Worm (Caenorhabditis elegans) whole organism, L1 larva: ENCODE measurements around the gene got-2.2.
A peak's percentile ranks its signal among the peaks of the same experiment; 100 is the strongest.

Experiments used
- F16B12.6 ChIP-seq: fragments of 150-350 bp; optimal IDR thresholded peaks from 2 replicates; lab custom pipeline; 2014; ENCODE audit warnings: missing biosample characterization, missing genetic modification characterization
- Y116A8C.19 ChIP-seq: sonication (generic microtip); optimal IDR thresholded peaks from 2 replicates; lab custom pipeline; 2016; ENCODE audit warnings: missing compliant biosample characterization, missing genetic modification characterization, borderline replicate concordance
- blmp-1 ChIP-seq: fragments of 150-350 bp; optimal IDR thresholded peaks from 2 replicates; lab custom pipeline; 2014; ENCODE audit warnings: missing biosample characterization, missing genetic modification characterization
- ceh-82 ChIP-seq, 3 experiments: fragments of 150-350 bp in 1 of 3; sonication (generic microtip) in 2 of 3; optimal IDR thresholded peaks; 2 replicates each; lab custom pipeline; 2014 to 2017; ENCODE audit warnings: missing biosample characterization in 3 of 3, missing genetic modification characterization in 3 of 3
- dsc-1 ChIP-seq: sonication (generic microtip); optimal IDR thresholded peaks from 2 replicates; lab custom pipeline; 2016; ENCODE audit warnings: mild to moderate bottlenecking, missing genetic modification characterization, missing compliant biosample characterization
- efl-1 ChIP-seq, 4 experiments: fragments of 150-350 bp; optimal IDR thresholded peaks in 3 of 4; peaks in 1 of 4; 1 replicate in 1 of 4; 2 replicates in 3 of 4; lab custom pipeline; 2014; ENCODE audit warnings: missing biosample characterization in 2 of 4, missing genetic modification characterization in 2 of 4, missing genetic modification reagents in 2 of 4
- efl-3 ChIP-seq: fragments of 200-800 bp; sonication (Bioruptor generic); optimal IDR thresholded peaks from 2 replicates; lab custom pipeline; 2018; ENCODE audit warnings: mild to moderate bottlenecking, missing genetic modification characterization, missing compliant biosample characterization
- elt-3 ChIP-seq, 6 experiments: fragments of 150-350 bp in 1 of 6; sonication (generic microtip); optimal IDR thresholded peaks; 2 replicates each; lab custom pipeline; 2017 to 2018; ENCODE audit warnings: missing biosample characterization in 6 of 6, missing genetic modification characterization in 6 of 6, inconsistent platforms in 1 of 6
- ets-5 ChIP-seq: fragments of 200-800 bp; sonication (Bioruptor generic); IDR thresholded peaks from 2 replicates; pipeline ENCODE4 v1.3.6; 2022; ENCODE audit warnings: missing genetic modification characterization, missing compliant biosample characterization
- fkh-4 ChIP-seq: sonication (generic microtip); optimal IDR thresholded peaks from 2 replicates; lab custom pipeline; 2016; ENCODE audit warnings: missing compliant biosample characterization, missing genetic modification characterization, borderline replicate concordance
- fkh-8 ChIP-seq: sonication (generic microtip); optimal IDR thresholded peaks from 2 replicates; lab custom pipeline; 2016; ENCODE audit warnings: mild to moderate bottlenecking, missing genetic modification characterization, missing compliant biosample characterization
- hlh-4 ChIP-seq: sonication (generic microtip); optimal IDR thresholded peaks from 2 replicates; lab custom pipeline; 2016; ENCODE audit warnings: mild to moderate bottlenecking, missing genetic modification characterization, missing compliant biosample characterization
- lin-14 ChIP-seq: fragments of 200-800 bp; sonication (Bioruptor generic); optimal IDR thresholded peaks from 2 replicates; lab custom pipeline; 2018; ENCODE audit warnings: mild to moderate bottlenecking, missing genetic modification characterization, moderate library complexity, missing compliant biosample characterization
- lin-39 ChIP-seq: fragments of 150-350 bp; optimal IDR thresholded peaks from 2 replicates; lab custom pipeline; 2014; ENCODE audit warnings: missing biosample characterization, missing genetic modification reagents, missing genetic modification characterization
- lir-3 ChIP-seq: sonication (generic microtip); optimal IDR thresholded peaks from 2 replicates; lab custom pipeline; 2016; ENCODE audit warnings: mild to moderate bottlenecking, missing genetic modification characterization, moderate library complexity, missing compliant biosample characterization; ENCODE audit not compliant: poor library complexity
- mab-9 ChIP-seq: fragments of 200-800 bp; sonication (Bioruptor generic); IDR thresholded peaks from 2 replicates; pipeline ENCODE4 v1.3.6; 2022; ENCODE audit warnings: missing genetic modification reagents, missing genetic modification characterization, missing compliant biosample characterization
- mep-1 ChIP-seq: fragments of 150-350 bp; optimal IDR thresholded peaks from 2 replicates; lab custom pipeline; 2014; ENCODE audit warnings: missing biosample characterization, missing genetic modification characterization
- nhr-11 ChIP-seq: fragments of 150-350 bp; optimal IDR thresholded peaks from 2 replicates; lab custom pipeline; 2014; ENCODE audit warnings: missing biosample characterization, missing genetic modification characterization
- nhr-47 ChIP-seq: sonication (generic microtip); optimal IDR thresholded peaks from 2 replicates; lab custom pipeline; 2016; ENCODE audit warnings: mild to moderate bottlenecking, missing genetic modification characterization, moderate library complexity, missing compliant biosample characterization
- nhr-77 ChIP-seq: fragments of 150-350 bp; optimal IDR thresholded peaks from 2 replicates; lab custom pipeline; 2014; ENCODE audit warnings: missing biosample characterization, missing genetic modification characterization
- nhr-90 ChIP-seq: sonication (generic microtip); optimal IDR thresholded peaks from 2 replicates; lab custom pipeline; 2016; ENCODE audit warnings: mild to moderate bottlenecking, missing genetic modification characterization, missing compliant biosample characterization; ENCODE audit not compliant: poor library complexity
- pag-3 ChIP-seq: sonication (generic microtip); optimal IDR thresholded peaks from 2 replicates; lab custom pipeline; 2017; ENCODE audit warnings: missing genetic modification characterization, mild to moderate bottlenecking, missing compliant biosample characterization, antibody characterized with exemption, borderline replicate concordance; ENCODE audit not compliant: insufficient read depth
- pqm-1 ChIP-seq: sonication (generic microtip); optimal IDR thresholded peaks from 3 replicates; lab custom pipeline; 2017; ENCODE audit warnings: missing biosample characterization, missing genetic modification characterization
- rnt-1 ChIP-seq: sonication (generic microtip); optimal IDR thresholded peaks from 2 replicates; lab custom pipeline; 2016; ENCODE audit warnings: mild to moderate bottlenecking, missing genetic modification characterization, moderate library complexity, missing compliant biosample characterization
- snpc-4 ChIP-seq: fragments of 150-350 bp; optimal IDR thresholded peaks from 2 replicates; lab custom pipeline; 2014; ENCODE audit warnings: missing biosample characterization, missing genetic modification characterization
- snu-23 ChIP-seq: sonication (generic microtip); optimal IDR thresholded peaks from 2 replicates; lab custom pipeline; 2016; ENCODE audit warnings: missing genetic modification characterization, missing compliant biosample characterization
- sox-4 ChIP-seq: sonication (generic microtip); optimal IDR thresholded peaks from 2 replicates; lab custom pipeline; 2016; ENCODE audit warnings: missing genetic modification characterization, missing compliant biosample characterization
- tlp-1 ChIP-seq: fragments of 150-350 bp; optimal IDR thresholded peaks from 2 replicates; lab custom pipeline; 2014; ENCODE audit warnings: missing biosample characterization, missing genetic modification characterization
- unc-130 ChIP-seq: fragments of 150-350 bp; optimal IDR thresholded peaks from 2 replicates; lab custom pipeline; 2017; ENCODE audit warnings: missing biosample characterization, missing genetic modification characterization, inconsistent platforms
- unc-86 ChIP-seq: sonication (generic microtip); optimal IDR thresholded peaks from 2 replicates; lab custom pipeline; 2016; ENCODE audit warnings: missing genetic modification characterization, missing compliant biosample characterization
- unc-98 ChIP-seq: fragments of 200-800 bp; sonication (Bioruptor generic); IDR thresholded peaks from 2 replicates; pipeline ENCODE4 v1.3.6; 2022; ENCODE audit warnings: missing genetic modification characterization, missing compliant biosample characterization
- xbp-1 ChIP-seq: sonication (generic microtip); optimal IDR thresholded peaks from 2 replicates; lab custom pipeline; 2016; ENCODE audit warnings: missing genetic modification characterization, missing compliant biosample characterization
- ztf-11 ChIP-seq, 2 experiments: sonication (generic microtip); optimal IDR thresholded peaks; 2 replicates each; lab custom pipeline; 2016 to 2017; ENCODE audit warnings: missing genetic modification characterization in 2 of 2, missing biosample characterization in 1 of 2, missing compliant biosample characterization in 1 of 2

The got-2.2 gene

DNA sequence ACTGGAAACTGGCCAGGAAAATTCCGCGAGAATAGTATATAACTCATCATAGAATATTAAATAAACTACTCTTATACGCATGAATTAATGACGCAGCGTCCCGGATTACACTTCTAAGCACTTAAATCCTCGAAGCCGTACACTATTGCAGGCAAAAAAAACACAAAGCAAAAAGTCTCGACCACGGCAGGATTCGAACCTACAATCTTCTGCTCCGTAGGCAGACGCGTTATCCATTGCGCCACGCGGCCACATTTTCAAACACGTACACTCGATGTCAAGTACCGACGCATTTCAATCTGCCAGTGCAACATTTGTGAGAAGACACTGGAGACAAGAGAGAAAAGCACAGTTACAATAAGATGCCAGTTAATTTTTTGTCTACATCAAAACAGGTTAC, 20.9 kb upstream of the got-2.2 start (continued):
- TF ChIP-seq unc-86 = peak; percentile 45
- peak; percentile 24 to 55 (median 31) for TF ChIP-seq ceh-82 (tag; optimal IDR thresholded peaks at IDR 0.05; lab: Kevin White, UChicago)
- no peak for TF ChIP-seq tlp-1 (tag; lab: Kevin White, UChicago)
- no peak for TF ChIP-seq F16B12.6 (tag; lab: Kevin White, UChicago)
- TF ChIP-seq snu-23 (GFP tag; lab: Kevin White, UChicago) = peak; percentile 76
- peak; percentile 67 for TF ChIP-seq nhr-90
- TF ChIP-seq lin-39 (tag; lab: Kevin White, UChicago) = no peak
- peak; percentile 66 for TF ChIP-seq lin-14 (GFP tag; lab: Kevin White, UChicago)
- peak; percentile 64 for TF ChIP-seq xbp-1 (tag; lab: Kevin White, UChicago)

DNA sequence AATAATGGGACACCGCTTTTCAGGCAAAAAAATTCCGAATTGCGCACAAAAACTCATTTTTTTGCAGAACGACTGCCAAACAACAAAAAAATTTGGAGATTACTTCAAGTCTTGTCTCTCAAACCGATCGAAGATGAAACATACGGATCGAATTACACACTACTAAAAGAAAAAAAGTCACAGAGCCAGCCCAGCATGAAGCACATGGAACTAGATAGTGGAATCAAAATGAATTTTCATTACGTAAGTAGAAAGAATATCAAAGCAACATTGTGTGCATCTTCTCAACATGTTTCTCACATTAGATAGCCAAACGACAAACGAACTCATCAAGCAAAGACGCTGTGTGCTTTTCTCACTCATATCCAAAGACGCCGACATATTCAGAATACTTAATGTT, 19.7 kb upstream of the got-2.2 start:
- peak; percentile 61 for TF ChIP-seq fkh-4
- peak; percentile 96 for TF ChIP-seq dsc-1 (tag; lab: Kevin White, UChicago)
- no peak for TF ChIP-seq mep-1 (tag; lab: Kevin White, UChicago)
- TF ChIP-seq mab-9 (GFP tag; lab: Robert Waterston, UW) = no peak

DNA sequence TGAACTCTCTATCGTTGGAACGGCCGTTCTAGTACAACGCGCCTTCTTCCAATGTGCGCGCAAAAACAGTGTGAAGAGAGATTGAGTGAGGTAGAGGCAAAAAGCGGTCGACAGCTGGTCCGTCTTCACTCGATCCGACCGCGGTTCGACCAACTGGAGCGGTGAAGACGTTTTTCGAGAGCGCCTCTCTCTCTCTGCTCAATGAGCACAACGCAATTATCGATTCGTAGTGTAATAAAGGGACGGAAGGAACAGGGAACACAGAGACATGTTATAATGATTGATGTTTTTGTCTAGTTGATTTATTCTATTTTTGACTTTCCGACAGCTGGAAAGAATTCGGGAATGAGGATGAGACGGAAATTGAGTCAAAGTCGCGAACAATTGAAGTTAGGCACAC, 15.9 kb upstream of the got-2.2 start:
- TF ChIP-seq rnt-1 (peak; percentile 22), lir-3 (tag; lab: Kevin White, UChicago) (no peak), lin-14 (GFP tag; lab: Kevin White, UChicago) (peak; percentile 41)

- TF ChIP-seq unc-98 (no peak), fkh-4 (no peak), Y116A8C.19 (no peak), nhr-11 (tag; lab: Kevin White, UChicago) (no peak), ets-5 (GFP tag; lab: Robert Waterston, UW) (no peak), ztf-11 (tag; optimal IDR thresholded peaks at IDR 0.05; lab: Kevin White, UChicago) (no peak), snpc-4 (no peak), blmp-1 (tag; lab: Kevin White, UChicago) (no peak), nhr-47 (tag; lab: Kevin White, UChicago) (no peak), unc-86 (no peak), pqm-1 (no peak), unc-130 (tag; lab: Kevin White, UChicago) (no peak), elt-3 (tag; optimal IDR thresholded peaks at IDR 0.05; lab: Kevin White, UChicago) (no peak)
These were observed 10.1 kb upstream of the got-2.2 start, which contains the start of gene lite-1 for ce11 chrX:6230669-6231068. lite-1 (minus strand) TSS chrX:6230769.

DNA sequence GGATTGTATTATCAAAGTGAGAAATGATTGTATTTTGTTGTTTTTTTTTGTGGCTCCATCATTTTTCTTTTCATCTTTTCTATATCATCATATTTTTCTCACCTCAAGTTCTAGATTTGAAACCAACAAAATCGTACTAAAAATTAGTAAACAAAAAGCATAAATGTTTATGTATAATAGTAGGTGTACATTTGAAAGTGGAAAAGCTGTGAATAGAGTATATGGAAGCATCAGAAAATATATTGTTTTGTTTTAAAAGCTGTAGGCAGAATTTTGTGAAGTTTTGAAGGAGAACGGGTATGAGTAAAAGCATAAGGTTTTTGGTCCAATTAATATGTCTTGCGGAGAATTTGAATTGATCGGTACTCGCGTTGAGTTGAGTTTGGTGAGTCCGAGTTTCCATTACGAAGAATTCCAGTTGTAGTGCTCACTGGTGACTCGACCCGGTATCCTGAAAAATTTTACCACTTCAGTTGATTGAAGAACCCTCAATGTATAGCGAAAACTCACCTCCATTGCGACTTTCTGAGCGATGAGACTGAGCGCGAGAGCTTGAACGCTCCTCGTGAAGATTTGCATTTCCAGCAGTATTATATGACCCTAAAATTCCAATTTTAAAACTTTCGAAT, 7.7 kb upstream of the got-2.2 start, which contains the start of gene C14F11.4:
C14F11.4 (minus strand) TSS at position 51 of the 629 bp plus-strand sequence.
- TF ChIP-seq efl-3 (GFP tag; lab: Kevin White, UChicago) = no peak
- TF ChIP-seq dsc-1 (tag; lab: Kevin White, UChicago) = no peak
- TF ChIP-seq efl-1 (optimal IDR thresholded peaks at IDR 0.05; lab: Kevin White, UChicago) = no peak
- no peak for TF ChIP-seq efl-1 (GFP tag; optimal IDR thresholded peaks at IDR 0.05 in 1 of 2; lab: Kevin White, UChicago)
- TF ChIP-seq nhr-77 (tag; lab: Kevin White, UChicago) = no peak
- TF ChIP-seq fkh-8 (tag; lab: Kevin White, UChicago) = no peak
- TF ChIP-seq pag-3 = no peak
- no peak for TF ChIP-seq hlh-4
- no peak for TF ChIP-seq F16B12.6 (tag; lab: Kevin White, UChicago)
- TF ChIP-seq sox-4 (tag; lab: Kevin White, UChicago) = no peak
- TF ChIP-seq, all 84 proteins: peak for 0
